Fruit fly (Drosophila melanogaster) whole organism, embryonic: ENCODE measurements around the gene Gyc88E.

Source experiments
- Abd-B ChIP-seq: fragments of 200-800 bp; sonication (Bioruptor generic); optimal IDR thresholded peaks from 2 replicates; lab custom pipeline; 2018; ENCODE audit warnings: missing biosample characterization, mild to moderate bottlenecking, missing genetic modification characterization, moderate library complexity
- Adf1 ChIP-seq: fragments of 200-800 bp; sonication (Bioruptor generic); IDR thresholded peaks from 2 replicates; pipeline ENCODE4 v1.3.6; 2022; ENCODE audit warnings: missing biosample characterization, missing genetic modification characterization
- Awh ChIP-seq: fragments of 200-800 bp; sonication (Bioruptor generic); IDR thresholded peaks from 2 replicates; pipeline ENCODE4, ENCODE4 v1.3.6; 2022; ENCODE audit warnings: missing biosample characterization, missing genetic modification characterization
- BEAF-32 ChIP-seq: fragments of 200-800 bp; sonication (Bioruptor generic); optimal IDR thresholded peaks from 3 replicates; lab custom pipeline; 2017; ENCODE audit warnings: missing biosample characterization, missing genetic modification characterization, mild to moderate bottlenecking, moderate library complexity, missing genetic modification reagents
- CG10543 ChIP-seq: fragments of 200-800 bp; sonication (Bioruptor generic); optimal IDR thresholded peaks from 3 replicates; lab custom pipeline; 2017; ENCODE audit warnings: missing biosample characterization, mild to moderate bottlenecking, missing genetic modification characterization, moderate library complexity
- CG11093 ChIP-seq: fragments of 200-800 bp; sonication (Bioruptor generic); IDR thresholded peaks from 3 replicates; pipeline ENCODE4 v1.3.6; 2022; ENCODE audit warnings: missing biosample characterization, missing genetic modification characterization
- CG11247 ChIP-seq: fragments of 200-800 bp; sonication (Bioruptor generic); IDR thresholded peaks from 2 replicates; pipeline ENCODE4 v1.3.6; 2022; ENCODE audit warnings: missing biosample characterization, missing genetic modification characterization
- CG13287 ChIP-seq: fragments of 200-800 bp; sonication (Bioruptor generic); IDR thresholded peaks from 2 replicates; pipeline ENCODE4 v1.3.6; 2022; ENCODE audit warnings: missing biosample characterization, missing genetic modification characterization; ENCODE audit not compliant: partially characterized antibody
- CG13894 ChIP-seq: fragments of 200-800 bp; sonication (Bioruptor generic); optimal IDR thresholded peaks from 3 replicates; lab custom pipeline; 2018; ENCODE audit warnings: missing biosample characterization, mild to moderate bottlenecking, missing genetic modification characterization, moderate library complexity
- CG14965 ChIP-seq: fragments of 200-800 bp; sonication (Bioruptor generic); optimal IDR thresholded peaks from 2 replicates; lab custom pipeline; 2016; ENCODE audit warnings: missing biosample characterization, missing genetic modification characterization, borderline replicate concordance
- CG2120 ChIP-seq: fragments of 200-800 bp; sonication (Bioruptor generic); optimal IDR thresholded peaks from 3 replicates; lab custom pipeline; 2016; ENCODE audit warnings: missing biosample characterization, missing genetic modification characterization
- CG33213 ChIP-seq: fragments of 200-800 bp; sonication (Bioruptor generic); optimal IDR thresholded peaks from 3 replicates; lab custom pipeline; 2016; ENCODE audit warnings: missing biosample characterization, missing genetic modification characterization
- CG33557 ChIP-seq: fragments of 200-800 bp; sonication (Bioruptor generic); optimal IDR thresholded peaks from 2 replicates; lab custom pipeline; 2019; ENCODE audit warnings: missing biosample characterization, mild to moderate bottlenecking, missing genetic modification characterization, moderate library complexity
- CG4328 ChIP-seq: fragments of 200-800 bp; sonication (Bioruptor generic); optimal IDR thresholded peaks from 3 replicates; lab custom pipeline; 2017; ENCODE audit warnings: missing biosample characterization, missing genetic modification reagents, missing genetic modification characterization
- CG7357 ChIP-seq: fragments of 200-800 bp; sonication (Bioruptor generic); IDR thresholded peaks from 3 replicates; pipeline ENCODE4 v1.3.6; 2022; ENCODE audit warnings: missing biosample characterization, missing genetic modification characterization
- CG8359 ChIP-seq: fragments of 200-800 bp; sonication (Bioruptor generic); optimal IDR thresholded peaks from 2 replicates; lab custom pipeline; 2017; ENCODE audit warnings: missing biosample characterization, mild to moderate bottlenecking, missing genetic modification characterization, borderline replicate concordance
- CG9215 ChIP-seq: fragments of 200-800 bp; sonication (Bioruptor generic); IDR thresholded peaks from 2 replicates; pipeline ENCODE4 v1.3.6; 2022; ENCODE audit warnings: missing biosample characterization, missing genetic modification characterization
- D19A ChIP-seq: fragments of 200-800 bp; optimal IDR thresholded peaks from 3 replicates; lab custom pipeline; 2019; ENCODE audit warnings: missing biosample characterization, mild to moderate bottlenecking, missing genetic modification characterization, moderate library complexity
- Dip2 ChIP-seq: fragments of 200-800 bp; sonication (Bioruptor generic); IDR thresholded peaks from 2 replicates; pipeline ENCODE4 v1.3.6; 2022; ENCODE audit warnings: missing biosample characterization, missing genetic modification characterization
- E2f2 ChIP-seq: fragments of 200-800 bp; sonication (Bioruptor generic); IDR thresholded peaks from 2 replicates; pipeline ENCODE4 v1.3.6; 2022; ENCODE audit warnings: missing biosample characterization, missing genetic modification characterization
- GATAe ChIP-seq: fragments of 200-800 bp; sonication (Bioruptor generic); conservative IDR thresholded peaks from 2 replicates; pipeline ENCODE4 v1.3.6; 2022; ENCODE audit warnings: missing biosample characterization, missing genetic modification characterization
- Gsc ChIP-seq: fragments of 200-800 bp; sonication (Bioruptor generic); IDR thresholded peaks from 2 replicates; pipeline ENCODE4 v1.3.6; 2022; ENCODE audit warnings: missing biosample characterization, missing genetic modification characterization
- H15 ChIP-seq: fragments of 200-800 bp; sonication (Bioruptor generic); IDR thresholded peaks from 3 replicates; pipeline ENCODE4 v1.3.6; 2022; ENCODE audit warnings: missing biosample characterization, missing genetic modification characterization
- HmgZ ChIP-seq: fragments of 200-800 bp; sonication (Bioruptor generic); optimal IDR thresholded peaks from 2 replicates; lab custom pipeline; 2018; ENCODE audit warnings: missing biosample characterization, mild to moderate bottlenecking, missing genetic modification characterization
- Oaz ChIP-seq: fragments of 200-800 bp; sonication (Bioruptor generic); IDR thresholded peaks from 2 replicates; pipeline ENCODE4 v1.3.6; 2022; ENCODE audit warnings: missing biosample characterization, missing genetic modification characterization
- Taf1 ChIP-seq: fragments of 200-800 bp; sonication (Bioruptor generic); IDR thresholded peaks from 2 replicates; pipeline ENCODE4 v1.3.6; 2022; ENCODE audit warnings: missing biosample characterization, missing genetic modification characterization
- bowl ChIP-seq: fragments of 200-800 bp; sonication (Bioruptor generic); IDR thresholded peaks from 2 replicates; pipeline ENCODE4 v1.3.6; 2022; ENCODE audit warnings: missing biosample characterization, missing genetic modification characterization
- btn ChIP-seq: fragments of 200-800 bp; sonication (Bioruptor generic); optimal IDR thresholded peaks from 2 replicates; lab custom pipeline; 2016; ENCODE audit warnings: missing biosample characterization, missing genetic modification characterization
- chif ChIP-seq, 2 experiments: fragments of 200-800 bp; sonication (Bioruptor generic); optimal IDR thresholded peaks; 3 replicates each; lab custom pipeline; 2016; ENCODE audit warnings: missing biosample characterization in 2 of 2, missing genetic modification characterization in 2 of 2
- croc ChIP-seq: fragments of 200-800 bp; sonication (Bioruptor generic); conservative IDR thresholded peaks from 3 replicates; pipeline ENCODE4 v1.3.6; 2022; ENCODE audit warnings: missing biosample characterization, missing genetic modification characterization
- crol ChIP-seq: fragments of 200-800 bp; sonication (Bioruptor generic); IDR thresholded peaks from 2 replicates; pipeline ENCODE4 v1.3.6; 2022; ENCODE audit warnings: missing biosample characterization, missing genetic modification characterization
- dmrt99B ChIP-seq: fragments of 200-800 bp; sonication (Bioruptor generic); optimal IDR thresholded peaks from 2 replicates; lab custom pipeline; 2018; ENCODE audit warnings: missing biosample characterization, mild to moderate bottlenecking, missing genetic modification characterization, moderate library complexity
- dpn ChIP-seq, 2 experiments: fragments of 200-800 bp; sonication (Bioruptor generic); optimal IDR thresholded peaks; 3 replicates each; lab custom pipeline; 2016; ENCODE audit warnings: missing biosample characterization in 2 of 2, missing genetic modification characterization in 2 of 2
- esg ChIP-seq: fragments of 200-800 bp; sonication (Bioruptor generic); conservative IDR thresholded peaks from 2 replicates; pipeline ENCODE4 v1.3.6; 2022; ENCODE audit warnings: missing biosample characterization, missing genetic modification characterization
- gcm2 ChIP-seq: fragments of 200-800 bp; sonication (Bioruptor generic); optimal IDR thresholded peaks from 2 replicates; lab custom pipeline; 2016; ENCODE audit warnings: missing biosample characterization, missing genetic modification characterization
- gsb-n ChIP-seq: fragments of 200-800 bp; sonication (Bioruptor generic); optimal IDR thresholded peaks from 3 replicates; lab custom pipeline; 2018; ENCODE audit warnings: missing biosample characterization, mild to moderate bottlenecking, missing genetic modification characterization
- hb ChIP-seq: fragments of 200-800 bp; sonication (Bioruptor generic); IDR thresholded peaks from 3 replicates; pipeline ENCODE4 v1.3.6; 2022; ENCODE audit warnings: missing biosample characterization, missing genetic modification characterization; ENCODE audit not compliant: partially characterized antibody
- lab ChIP-seq: fragments of 200-800 bp; sonication (Bioruptor generic); optimal IDR thresholded peaks from 3 replicates; lab custom pipeline; 2017; ENCODE audit warnings: missing biosample characterization, missing genetic modification characterization, mild to moderate bottlenecking, moderate library complexity, missing genetic modification reagents
- nerfin-1 ChIP-seq: fragments of 200-800 bp; sonication (Bioruptor generic); optimal IDR thresholded peaks from 3 replicates; lab custom pipeline; 2019; ENCODE audit warnings: missing biosample characterization, mild to moderate bottlenecking, missing genetic modification characterization, moderate library complexity
- nom ChIP-seq: fragments of 200-800 bp; sonication (Bioruptor generic); optimal IDR thresholded peaks from 2 replicates; lab custom pipeline; 2017; ENCODE audit warnings: missing biosample characterization, missing genetic modification characterization, mild to moderate bottlenecking, moderate library complexity, missing genetic modification reagents
- pan ChIP-seq, 4 experiments: fragments of >200 bp in 3 of 4; fragments of 200-800 bp in 1 of 4; sonication (Bioruptor generic) in 1 of 4; optimal IDR thresholded peaks in 3 of 4; IDR thresholded peaks in 1 of 4; 2 replicates each; pipeline versions ENCODE4 v1.3.6 to Lab custom; 2017 to 2022; ENCODE audit warnings: missing biosample characterization in 2 of 4, missing genetic modification characterization in 2 of 4, mixed read lengths in 1 of 4
- run ChIP-seq: fragments of 200-800 bp; sonication (Bioruptor generic); optimal IDR thresholded peaks from 3 replicates; lab custom pipeline; 2018; ENCODE audit warnings: missing biosample characterization, mild to moderate bottlenecking, missing genetic modification characterization
- salm ChIP-seq: fragments of 200-800 bp; sonication (Bioruptor generic); optimal IDR thresholded peaks from 2 replicates; lab custom pipeline; 2018; ENCODE audit warnings: missing biosample characterization, mild to moderate bottlenecking, missing genetic modification characterization
- slbo ChIP-seq: fragments of 200-800 bp; sonication (Bioruptor generic); IDR thresholded peaks from 2 replicates; pipeline ENCODE4 v1.3.6; 2022; ENCODE audit warnings: missing biosample characterization, missing genetic modification characterization
- so ChIP-seq: fragments of 200-800 bp; sonication (Bioruptor generic); IDR thresholded peaks from 3 replicates; pipeline ENCODE4 v1.3.6; 2022; ENCODE audit warnings: missing biosample characterization, missing genetic modification characterization
- stc ChIP-seq: fragments of 200-800 bp; sonication (Bioruptor generic); IDR thresholded peaks from 2 replicates; pipeline ENCODE4 v1.3.6; 2022; ENCODE audit warnings: missing biosample characterization, missing genetic modification characterization
- ttk ChIP-seq: fragments of 200-800 bp; sonication (Bioruptor generic); IDR thresholded peaks from 2 replicates; pipeline ENCODE4 v2.1.2; 2022; ENCODE audit warnings: missing biosample characterization, missing genetic modification characterization
- unpg ChIP-seq: fragments of 200-800 bp; sonication (Bioruptor generic); optimal IDR thresholded peaks from 3 replicates; lab custom pipeline; 2018; ENCODE audit warnings: missing biosample characterization, mild to moderate bottlenecking, missing genetic modification characterization, moderate library complexity
- zf30C ChIP-seq: fragments of 200-800 bp; sonication (Bioruptor generic); optimal IDR thresholded peaks from 3 replicates; lab custom pipeline; 2018; ENCODE audit warnings: missing biosample characterization, mild to moderate bottlenecking, missing genetic modification characterization

Gyc88E gene

DNA sequence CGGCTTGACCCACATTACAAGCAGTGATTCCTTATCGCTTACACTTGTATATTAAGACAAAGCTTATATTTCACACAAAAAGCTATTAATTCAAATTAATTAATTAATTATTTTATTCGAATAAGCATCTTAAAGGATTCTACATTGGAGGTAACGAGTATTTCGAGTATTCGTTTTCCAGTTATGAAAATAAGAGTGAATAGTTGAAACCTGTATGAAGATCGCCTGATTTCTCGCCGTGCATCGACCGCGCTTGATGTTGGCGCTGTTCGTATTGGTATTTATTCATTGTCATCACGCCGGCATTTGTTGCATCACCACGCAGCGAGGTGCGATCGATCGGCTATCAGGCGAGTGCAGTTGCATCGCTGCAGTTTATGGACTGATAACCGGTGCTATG is 4.7 kb upstream of the Gyc88E start (continued):
- peak; percentile 61 for TF ChIP-seq unpg (GFP tag; lab: Kevin White, UChicago)
- TF ChIP-seq stc (GFP tag; lab: Robert Waterston, UW): peak; percentile 75
- peak; percentile 71 for TF ChIP-seq dmrt99B
- no peak for TF ChIP-seq Taf1 (GFP tag; lab: Robert Waterston, UW)
- peak; percentile 24; the same call in 1 of the 2 replicates for TF ChIP-seq esg (GFP tag; lab: Robert Waterston, UW)
- peak; percentile 5 for TF ChIP-seq HmgZ (tag; lab: Kevin White, UChicago)
- no peak for TF ChIP-seq CG8359 (GFP tag; lab: Kevin White, UChicago)
- no peak for TF ChIP-seq CG10543 (GFP tag; lab: Kevin White, UChicago)
- no peak for TF ChIP-seq btn (GFP tag; lab: Kevin White, UChicago)
- TF ChIP-seq lab: peak; percentile 56
- no peak for TF ChIP-seq crol (GFP tag; lab: Robert Waterston, UW)
- peak; percentile 49; the same call in 1 of the 2 replicates for TF ChIP-seq ttk (GFP tag; lab: Robert Waterston, UW)
- no peak for TF ChIP-seq Gsc (GFP tag; lab: Robert Waterston, UW)
- no peak for TF ChIP-seq hb (GFP tag; lab: Robert Waterston, UW)
- peak; percentile 25 to 45 for TF ChIP-seq dpn (GFP tag; optimal IDR thresholded peaks at IDR 0.05; lab: Kevin White, UChicago)
- peak; percentile 45 for TF ChIP-seq E2f2 (GFP tag; lab: Robert Waterston, UW)
- no peak for TF ChIP-seq CG4328 (GFP tag; lab: Kevin White, UChicago)
- TF ChIP-seq nom: no peak
- TF ChIP-seq chif (GFP tag; optimal IDR thresholded peaks at IDR 0.05; lab: Kevin White, UChicago): peak in 1 of 2 experiments; percentile 9
- peak; percentile 63; the same call in 1 of the 2 replicates for TF ChIP-seq CG11247 (GFP tag; lab: Robert Waterston, UW)
- TF ChIP-seq run: no peak
- TF ChIP-seq CG9215 (GFP tag; lab: Robert Waterston, UW): no peak
- no peak for TF ChIP-seq CG14965 (GFP tag; lab: Kevin White, UChicago)
- no peak for TF ChIP-seq pan (optimal IDR thresholded peaks at IDR 0.05; lab: Kevin White, UChicago)
- peak in 1 of 2 experiments; percentile 84 for TF ChIP-seq pan (GFP tag; optimal IDR thresholded peaks at IDR 0.05 in 1 of 2, IDR thresholded peaks at IDR 0.05 in 1 of 2)
- TF ChIP-seq CG11093 (GFP tag; lab: Robert Waterston, UW): no peak
- TF ChIP-seq gsb-n (tag; lab: Kevin White, UChicago): peak; percentile 33
- peak; percentile 31; the same call in 1 of the 2 replicates for TF ChIP-seq Adf1 (GFP tag; lab: Robert Waterston, UW)
- peak; percentile 21 for TF ChIP-seq salm (tag; lab: Kevin White, UChicago)
- TF ChIP-seq D19A (tag; lab: Kevin White, UChicago): peak; percentile 14
- TF ChIP-seq gcm2 (GFP tag; lab: Kevin White, UChicago): peak; percentile 3
- no peak for TF ChIP-seq CG13894 (tag; lab: Kevin White, UChicago)
- peak; percentile 28 for TF ChIP-seq CG2120 (GFP tag; lab: Kevin White, UChicago)
- TF ChIP-seq CG33213: no peak
- TF ChIP-seq Dip2 (GFP tag; lab: Robert Waterston, UW): no peak
- TF ChIP-seq BEAF-32 (GFP tag; lab: Kevin White, UChicago): no peak
- no peak for TF ChIP-seq bowl (GFP tag; lab: Robert Waterston, UW)
- TF ChIP-seq croc (GFP tag; lab: Robert Waterston, UW): peak; percentile 40; the same call in 1 of the 3 replicates
- no peak for TF ChIP-seq Oaz (GFP tag; lab: Robert Waterston, UW)
- peak; percentile 13 for TF ChIP-seq nerfin-1
- no peak for TF ChIP-seq so (GFP tag; lab: Robert Waterston, UW)
- no peak for TF ChIP-seq CG13287 (GFP tag; lab: Robert Waterston, UW)
- no peak for TF ChIP-seq CG33557 (GFP tag; lab: Kevin White, UChicago)
- TF ChIP-seq H15: 0 out of 3 replicates have a peak, but pooled peaks have one; percentile 51
- 0 out of 2 replicates have a peak, but pooled peaks have one; percentile 25 for TF ChIP-seq Awh (GFP tag; lab: Robert Waterston, UW)
- TF ChIP-seq slbo (GFP tag; lab: Robert Waterston, UW): peak; percentile 56
- TF ChIP-seq Abd-B: peak; percentile 59
- TF ChIP-seq CG7357 (GFP tag; lab: Robert Waterston, UW): 0 out of 3 replicates have a peak, but pooled peaks have one; percentile 23
- TF ChIP-seq GATAe (GFP tag; lab: Robert Waterston, UW): no peak
- TF ChIP-seq zf30C: peak; percentile 50
